Fruit fly (Drosophila melanogaster) whole organism, embryonic: ENCODE measurements around the gene Hs2st.

Experiments
- Ada2b ChIP-seq: fragments of 200-800 bp; sonication (Bioruptor generic); IDR thresholded peaks from 2 replicates; pipeline ENCODE4 v1.3.6; 2022; ENCODE audit warnings: missing biosample characterization, missing genetic modification characterization
- Atf-2 ChIP-seq: fragments of 200-800 bp; sonication (Bioruptor generic); optimal IDR thresholded peaks from 2 replicates; lab custom pipeline; 2016; ENCODE audit warnings: missing biosample characterization, missing genetic modification characterization
- CG10267 ChIP-seq: fragments of 200-800 bp; sonication (Bioruptor generic); optimal IDR thresholded peaks from 2 replicates; lab custom pipeline; 2018; ENCODE audit warnings: missing biosample characterization, mild to moderate bottlenecking, missing genetic modification characterization, moderate library complexity
- CG10321 ChIP-seq: fragments of 200-800 bp; sonication (Bioruptor generic); IDR thresholded peaks from 2 replicates; pipeline ENCODE4 v1.3.6; 2022; ENCODE audit warnings: missing biosample characterization, missing genetic modification characterization
- CG11456 ChIP-seq: fragments of 200-800 bp; sonication (Bioruptor generic); IDR thresholded peaks from 3 replicates; pipeline ENCODE4 v1.3.6; 2022; ENCODE audit warnings: missing biosample characterization, missing genetic modification characterization
- CG11504 ChIP-seq: fragments of 200-800 bp; sonication (Bioruptor generic); optimal IDR thresholded peaks from 3 replicates; lab custom pipeline; 2019; ENCODE audit warnings: missing biosample characterization, mild to moderate bottlenecking, missing genetic modification characterization, moderate library complexity
- CG1602 ChIP-seq: fragments of 200-800 bp; sonication (Bioruptor generic); optimal IDR thresholded peaks from 3 replicates; lab custom pipeline; 2016; ENCODE audit warnings: missing biosample characterization, missing genetic modification characterization
- CG17361 ChIP-seq: fragments of 200-800 bp; sonication (Bioruptor generic); IDR thresholded peaks from 3 replicates; pipeline ENCODE4 v1.3.6; 2022; ENCODE audit warnings: missing biosample characterization, missing genetic modification characterization
- CG17829 ChIP-seq: fragments of 200-800 bp; optimal IDR thresholded peaks from 2 replicates; lab custom pipeline; 2019; ENCODE audit warnings: missing biosample characterization, mild to moderate bottlenecking, missing genetic modification characterization, moderate library complexity
- CG17912 ChIP-seq: fragments of 200-800 bp; sonication (Bioruptor generic); optimal IDR thresholded peaks from 2 replicates; lab custom pipeline; 2018; ENCODE audit warnings: missing biosample characterization, mild to moderate bottlenecking, missing genetic modification characterization
- CG1832 ChIP-seq: fragments of 200-800 bp; sonication (Bioruptor generic); optimal IDR thresholded peaks from 2 replicates; lab custom pipeline; 2017; ENCODE audit warnings: missing biosample characterization, mild to moderate bottlenecking, missing genetic modification characterization, inconsistent platforms
- CG2120 ChIP-seq: fragments of 200-800 bp; sonication (Bioruptor generic); optimal IDR thresholded peaks from 3 replicates; lab custom pipeline; 2016; ENCODE audit warnings: missing biosample characterization, missing genetic modification characterization
- CG2712 ChIP-seq: fragments of 200-800 bp; optimal IDR thresholded peaks from 3 replicates; lab custom pipeline; 2019; ENCODE audit warnings: missing biosample characterization, mild to moderate bottlenecking, missing genetic modification characterization, moderate library complexity
- CG30020 ChIP-seq: fragments of 200-800 bp; optimal IDR thresholded peaks from 2 replicates; lab custom pipeline; 2019; ENCODE audit warnings: missing biosample characterization, mild to moderate bottlenecking, missing genetic modification characterization, moderate library complexity
- CG32532 ChIP-seq: fragments of 200-800 bp; sonication (Bioruptor generic); IDR thresholded peaks from 2 replicates; pipeline ENCODE4 v1.3.6; 2022; ENCODE audit warnings: missing biosample characterization, missing genetic modification characterization
- CG4282 ChIP-seq: fragments of 200-800 bp; sonication (Bioruptor generic); optimal IDR thresholded peaks from 2 replicates; lab custom pipeline; 2016; ENCODE audit warnings: missing biosample characterization, missing genetic modification characterization
- CG4617 ChIP-seq: fragments of 200-800 bp; sonication (Bioruptor generic); optimal IDR thresholded peaks from 3 replicates; lab custom pipeline; 2016; ENCODE audit warnings: missing biosample characterization, missing genetic modification characterization, borderline replicate concordance
- CG4820 ChIP-seq: fragments of 200-800 bp; sonication (Bioruptor generic); optimal IDR thresholded peaks from 3 replicates; lab custom pipeline; 2016; ENCODE audit warnings: missing biosample characterization, missing genetic modification characterization
- CG7271 ChIP-seq: fragments of 200-800 bp; sonication (Bioruptor generic); optimal IDR thresholded peaks from 2 replicates; lab custom pipeline; 2018; ENCODE audit warnings: missing biosample characterization, mild to moderate bottlenecking, missing genetic modification characterization, moderate library complexity
- CG7839 ChIP-seq: fragments of 200-800 bp; sonication (Bioruptor generic); optimal IDR thresholded peaks from 3 replicates; lab custom pipeline; 2018; ENCODE audit warnings: missing biosample characterization, mild to moderate bottlenecking, missing genetic modification characterization, moderate library complexity
- CG8290 ChIP-seq, 3 experiments: fragments of 200-800 bp; sonication (Bioruptor generic); optimal IDR thresholded peaks; 2 replicates each; lab custom pipeline; 2016 to 2019; ENCODE audit warnings: missing biosample characterization in 3 of 3, missing genetic modification characterization in 3 of 3, mild to moderate bottlenecking in 2 of 3, moderate library complexity in 1 of 3
- CG9437 ChIP-seq: fragments of 200-800 bp; sonication (Bioruptor generic); optimal IDR thresholded peaks from 2 replicates; lab custom pipeline; 2018; ENCODE audit warnings: missing biosample characterization, mild to moderate bottlenecking, missing genetic modification characterization
- D19A ChIP-seq: fragments of 200-800 bp; optimal IDR thresholded peaks from 3 replicates; lab custom pipeline; 2019; ENCODE audit warnings: missing biosample characterization, mild to moderate bottlenecking, missing genetic modification characterization, moderate library complexity
- D19B ChIP-seq: fragments of 200-800 bp; sonication (Bioruptor generic); optimal IDR thresholded peaks from 2 replicates; lab custom pipeline; 2017; ENCODE audit warnings: missing biosample characterization, mild to moderate bottlenecking, missing genetic modification characterization
- Ets97D ChIP-seq: fragments of 200-800 bp; sonication (Bioruptor generic); optimal IDR thresholded peaks from 3 replicates; lab custom pipeline; 2016; ENCODE audit warnings: missing biosample characterization, missing genetic modification characterization
- Fer3 ChIP-seq: fragments of 200-800 bp; sonication (Bioruptor generic); optimal IDR thresholded peaks from 2 replicates; lab custom pipeline; 2018; ENCODE audit warnings: missing biosample characterization, mild to moderate bottlenecking, missing genetic modification characterization, moderate library complexity
- HLHmδ ChIP-seq: fragments of 200-800 bp; sonication (Bioruptor generic); optimal IDR thresholded peaks from 2 replicates; lab custom pipeline; 2018; ENCODE audit warnings: missing biosample characterization, mild to moderate bottlenecking, missing genetic modification characterization, moderate library complexity
- MESR4 ChIP-seq: fragments of 200-800 bp; sonication (Bioruptor generic); optimal IDR thresholded peaks from 2 replicates; lab custom pipeline; 2018; ENCODE audit warnings: missing biosample characterization, mild to moderate bottlenecking, missing genetic modification characterization, moderate library complexity
- Sox102F ChIP-seq: fragments of 200-800 bp; sonication (Bioruptor generic); optimal IDR thresholded peaks from 2 replicates; lab custom pipeline; 2018; ENCODE audit warnings: missing biosample characterization, mild to moderate bottlenecking, missing genetic modification characterization, moderate library complexity
- br ChIP-seq: fragments of >200 bp; optimal IDR thresholded peaks from 2 replicates; lab custom pipeline; 2017
- cad ChIP-seq: fragments of >200 bp; optimal IDR thresholded peaks from 2 replicates; lab custom pipeline; 2017; ENCODE audit warnings: missing biosample characterization, missing genetic modification characterization
- cas ChIP-seq: fragments of 200-800 bp; sonication (Bioruptor generic); IDR thresholded peaks from 2 replicates; pipeline ENCODE4 v1.3.6; 2022; ENCODE audit warnings: missing biosample characterization, missing genetic modification characterization
- dm ChIP-seq: fragments of 200-800 bp; sonication (Bioruptor generic); optimal IDR thresholded peaks from 3 replicates; lab custom pipeline; 2016; ENCODE audit warnings: missing biosample characterization, missing genetic modification characterization
- dmrt11E ChIP-seq: fragments of 200-800 bp; sonication (Bioruptor generic); optimal IDR thresholded peaks from 3 replicates; lab custom pipeline; 2018; ENCODE audit warnings: missing biosample characterization, mild to moderate bottlenecking, missing genetic modification characterization, moderate library complexity
- dysf ChIP-seq: fragments of 200-800 bp; sonication (Bioruptor generic); IDR thresholded peaks from 3 replicates; pipeline ENCODE4 v1.3.6; 2022; ENCODE audit warnings: missing biosample characterization, missing genetic modification characterization
- hth ChIP-seq: fragments of >200 bp; optimal IDR thresholded peaks from 2 replicates; lab custom pipeline; 2017; ENCODE audit warnings: inconsistent platforms
- nerfin-1 ChIP-seq: fragments of 200-800 bp; sonication (Bioruptor generic); optimal IDR thresholded peaks from 3 replicates; lab custom pipeline; 2019; ENCODE audit warnings: missing biosample characterization, mild to moderate bottlenecking, missing genetic modification characterization, moderate library complexity
- phol ChIP-seq: fragments of 200-800 bp; sonication (Bioruptor generic); optimal IDR thresholded peaks from 3 replicates; lab custom pipeline; 2018; ENCODE audit warnings: missing biosample characterization, mild to moderate bottlenecking, missing genetic modification characterization, moderate library complexity
- pros ChIP-seq: fragments of 200-800 bp; sonication (Bioruptor generic); optimal IDR thresholded peaks from 3 replicates; lab custom pipeline; 2019; ENCODE audit warnings: missing biosample characterization, mild to moderate bottlenecking, missing genetic modification characterization, moderate library complexity
- row ChIP-seq: fragments of 200-800 bp; sonication (Bioruptor generic); IDR thresholded peaks from 3 replicates; pipeline ENCODE4 v1.3.6; 2022; ENCODE audit warnings: missing biosample characterization, missing genetic modification characterization
- sens ChIP-seq: fragments of 200-800 bp; sonication (Bioruptor generic); peaks from one replicate; lab custom pipeline; 2016; ENCODE audit warnings: missing biosample characterization, missing genetic modification characterization
- slbo ChIP-seq: fragments of 200-800 bp; sonication (Bioruptor generic); IDR thresholded peaks from 2 replicates; pipeline ENCODE4 v1.3.6; 2022; ENCODE audit warnings: missing biosample characterization, missing genetic modification characterization
- sqz ChIP-seq: fragments of 200-800 bp; sonication (Bioruptor generic); optimal IDR thresholded peaks from 3 replicates; lab custom pipeline; 2018; ENCODE audit warnings: missing biosample characterization, mild to moderate bottlenecking, missing genetic modification characterization
- stwl ChIP-seq: fragments of 200-800 bp; sonication (Bioruptor generic); optimal IDR thresholded peaks from 3 replicates; lab custom pipeline; 2018; ENCODE audit warnings: missing biosample characterization, mild to moderate bottlenecking, missing genetic modification characterization, moderate library complexity
- tll ChIP-seq, 2 experiments: fragments of 200-800 bp in 1 of 2; fragments of >200 bp in 1 of 2; sonication (Bioruptor generic) in 1 of 2; optimal IDR thresholded peaks; 2 replicates each; lab custom pipeline; 2017 to 2019; ENCODE audit warnings: missing biosample characterization in 2 of 2, missing genetic modification characterization in 2 of 2, mild to moderate bottlenecking in 1 of 2, moderate library complexity in 1 of 2
- zen ChIP-seq: fragments of 200-800 bp; sonication (Bioruptor generic); optimal IDR thresholded peaks from 3 replicates; lab custom pipeline; 2018; ENCODE audit warnings: missing biosample characterization, mild to moderate bottlenecking, missing genetic modification characterization, moderate library complexity
- zfh1 ChIP-seq: fragments of 200-800 bp; sonication (Bioruptor generic); IDR thresholded peaks from 3 replicates; pipeline ENCODE4 v1.3.6; 2022; ENCODE audit warnings: missing biosample characterization, missing genetic modification characterization

The Hs2st gene

DNA sequence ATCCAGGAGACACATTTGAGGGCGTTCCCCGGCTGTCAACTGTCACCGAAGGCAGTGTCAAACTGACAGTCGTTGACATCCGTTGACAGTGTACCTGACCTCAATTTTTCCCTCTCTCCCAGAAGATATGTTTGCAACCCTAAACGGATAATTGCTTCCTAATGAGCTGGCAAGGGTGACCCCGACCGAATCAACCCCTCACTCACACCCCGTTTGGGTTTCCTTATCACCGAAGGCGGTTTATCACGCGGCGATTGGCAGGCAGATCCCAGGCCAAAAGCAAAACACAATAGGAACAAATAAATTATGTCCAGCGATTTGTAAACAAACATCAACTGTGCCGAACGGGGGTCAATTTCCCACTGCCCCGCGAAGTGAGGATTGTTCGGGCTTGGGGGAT, 14.9 kb upstream of the Hs2st start (continued):
- no peak for TF ChIP-seq CG9437 (GFP tag; lab: Kevin White, UChicago)
- TF ChIP-seq CG1602 (GFP tag; lab: Kevin White, UChicago): no peak
- TF ChIP-seq Sox102F: no peak
- no peak for TF ChIP-seq CG30020 (tag; lab: Kevin White, UChicago)
- TF ChIP-seq Ada2b (GFP tag; lab: Robert Waterston, UW): no peak
- TF ChIP-seq MESR4: no peak
- no peak for TF ChIP-seq CG11456 (GFP tag; lab: Robert Waterston, UW)
- no peak for TF ChIP-seq CG4617
- TF ChIP-seq dm (GFP tag; lab: Kevin White, UChicago): no peak
- TF ChIP-seq dysf: no peak
- peak; percentile 14 for TF ChIP-seq nerfin-1
- no peak for TF ChIP-seq slbo
- no peak for TF ChIP-seq CG17912 (GFP tag; lab: Kevin White, UChicago)
- peak; percentile 1 for TF ChIP-seq hth (lab: Kevin White, UChicago)
- no peak for TF ChIP-seq dmrt11E (tag; lab: Kevin White, UChicago)
- TF ChIP-seq tll (GFP tag; optimal IDR thresholded peaks at IDR 0.05; lab: Kevin White, UChicago): peak in 1 of 2 experiments; percentile 40
- no peak for TF ChIP-seq Fer3 (tag; lab: Kevin White, UChicago)
- TF ChIP-seq CG32532 (GFP tag; lab: Robert Waterston, UW): no peak
- peak; percentile 84 for TF ChIP-seq pros (GFP tag; lab: Kevin White, UChicago)
- TF ChIP-seq cas (GFP tag; lab: Robert Waterston, UW): no peak
- TF ChIP-seq CG4282 (GFP tag; lab: Kevin White, UChicago): no peak

DNA sequence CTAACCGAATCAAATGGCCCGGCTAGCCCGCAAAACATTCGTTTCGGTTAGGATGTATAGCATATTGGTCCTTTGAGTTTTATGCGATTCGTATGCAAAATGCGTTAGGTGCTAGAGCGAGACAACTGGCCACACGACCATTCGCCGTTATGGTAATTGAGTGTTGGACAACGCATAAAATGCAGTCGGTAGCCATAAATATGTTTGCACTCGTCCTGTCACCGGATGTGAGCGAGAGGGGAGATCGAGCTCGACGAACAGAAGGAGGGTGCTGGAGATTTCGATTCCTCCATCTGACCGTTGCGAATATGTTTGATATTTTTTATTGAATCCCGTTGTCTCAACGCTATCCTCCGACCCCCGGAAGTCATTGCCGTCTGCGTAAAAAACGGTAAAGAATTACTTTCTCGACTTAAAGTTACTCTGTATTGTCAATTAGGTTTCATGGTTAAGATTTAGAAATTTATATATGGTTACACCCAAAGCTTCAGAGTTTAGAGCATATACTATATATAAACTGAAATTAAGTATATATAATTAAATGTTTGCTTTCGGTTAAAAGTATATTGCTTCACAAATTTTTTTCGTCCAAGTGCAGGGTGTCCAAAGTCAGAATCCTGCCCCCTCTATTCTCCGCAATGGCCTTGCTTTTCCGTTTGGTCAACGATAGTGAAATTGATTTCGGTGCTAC, 13.5 kb upstream of the Hs2st start:
- TF ChIP-seq sens (GFP tag; lab: Kevin White, UChicago) (peak; percentile 24), stwl (peak; percentile 90), CG2120 (no peak), Atf-2 (GFP tag; lab: Kevin White, UChicago) (no peak), CG17829 (no peak), CG17361 (0 out of 3 replicates have a peak, but pooled peaks have one; percentile 10), cad (GFP tag; lab: Kevin White, UChicago) (peak; percentile 24), sqz (peak; percentile 9), zfh1 (GFP tag; lab: Robert Waterston, UW) (0 out of 3 replicates have a peak, but pooled peaks have one; percentile 23), D19A (tag; lab: Kevin White, UChicago) (peak; percentile 16), CG10321 (GFP tag; lab: Robert Waterston, UW) (0 out of 2 replicates have a peak, but pooled peaks have one; percentile 32), br (no peak), phol (tag; lab: Kevin White, UChicago) (peak; percentile 67), CG2712 (tag; lab: Kevin White, UChicago) (peak; percentile 5), CG1832 (peak; percentile 18), HLHmδ (GFP tag; lab: Kevin White, UChicago) (peak; percentile 11), CG8290 (GFP tag; optimal IDR thresholded peaks at IDR 0.05; lab: Kevin White, UChicago) (peak; percentile 9), CG8290 (tag; optimal IDR thresholded peaks at IDR 0.05; lab: Kevin White, UChicago) (no peak), row (peak; percentile 51; the same call in 1 of the 3 replicates), CG32532 (GFP tag; lab: Robert Waterston, UW) (no peak), CG7271 (tag; lab: Kevin White, UChicago) (peak; percentile 76), D19B (GFP tag; lab: Kevin White, UChicago) (peak; percentile 58), CG7839 (tag; lab: Kevin White, UChicago) (peak; percentile 7), Ets97D (GFP tag; lab: Kevin White, UChicago) (peak; percentile 66), CG11504 (tag; lab: Kevin White, UChicago) (peak; percentile 0), CG10267 (tag; lab: Kevin White, UChicago) (peak; percentile 61), zen (peak; percentile 47), CG4820 (no peak)
